Fruit fly (Drosophila melanogaster) S2 (cell line): ENCODE data around the gene acj6.

Experiments
- CG8478 ChIP-seq: fragments of >200 bp; optimal IDR thresholded peaks from 2 replicates; lab custom pipeline; 2018
- CTCF ChIP-seq, 2 experiments: fragments of >200 bp; optimal IDR thresholded peaks; 2 replicates each; lab custom pipeline; 2018

DNA sequence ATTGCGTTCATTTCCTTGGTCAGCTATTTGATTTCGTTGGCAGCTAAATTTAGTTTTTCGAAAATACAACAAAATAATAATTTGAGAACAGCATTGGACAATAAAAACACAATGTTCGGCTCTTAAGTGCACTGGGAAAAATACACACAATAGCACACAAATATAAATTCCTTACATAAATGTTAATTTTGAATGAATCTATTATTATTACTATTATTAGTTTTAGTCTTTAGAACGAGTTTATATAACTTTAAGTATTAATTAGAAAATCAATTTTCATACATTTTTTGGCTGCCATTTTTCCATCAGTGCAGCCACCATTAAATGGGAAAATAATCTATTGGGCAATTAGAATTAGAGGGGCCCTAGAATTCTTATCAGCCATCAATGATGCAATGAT, 68.9 kb downstream of the acj6 start:
- TF ChIP-seq CTCF (optimal IDR thresholded peaks at IDR 0.05; lab: Kevin White, UChicago) (no peak), CG8478 (lab: Kevin White, UChicago) (no peak)
